Fruit fly (Drosophila melanogaster) Kc167 (cell line): ENCODE measurements around the gene Ptp61F.

ENCODE experiments used
- Myc ChIP-seq: fragments of >200 bp; optimal IDR thresholded peaks from 2 replicates; lab custom pipeline; 2017; ENCODE audit warnings: missing external identifiers
- h ChIP-seq: fragments of >200 bp; optimal IDR thresholded peaks from 3 replicates; lab custom pipeline; 2018; ENCODE audit warnings: missing external identifiers
- psq ChIP-seq: fragments of >200 bp; optimal IDR thresholded peaks from 2 replicates; lab custom pipeline; 2017; ENCODE audit warnings: missing external identifiers
- ttk ChIP-seq: sonication (Bioruptor generic); optimal IDR thresholded peaks from 2 replicates; lab custom pipeline; 2017; ENCODE audit warnings: missing external identifiers

DNA sequence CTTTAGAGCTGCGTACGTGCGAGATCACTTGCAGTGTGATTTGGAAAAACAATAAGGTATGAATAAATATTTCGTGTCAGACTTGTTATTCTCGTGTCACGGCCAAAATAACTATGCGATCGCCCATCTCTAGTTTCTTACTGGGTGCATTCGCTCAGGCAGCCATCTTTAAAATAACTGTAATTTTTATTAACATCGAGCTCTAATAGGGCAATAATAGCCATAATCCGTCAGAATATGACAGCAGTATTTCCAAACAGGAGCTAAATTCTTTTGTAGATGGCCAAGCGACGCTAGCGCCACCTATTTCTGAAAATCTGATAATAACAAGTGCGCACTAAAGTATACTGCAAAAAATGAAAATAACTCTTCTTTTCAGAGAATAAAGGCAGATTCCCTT, 123.0 kb downstream of the Ptp61F start:
- TF ChIP-seq Myc (lab: Kevin White, UChicago): no peak
- TF ChIP-seq ttk (lab: Kevin White, UChicago): no peak
- TF ChIP-seq psq: no peak
- no peak for TF ChIP-seq h (lab: Kevin White, UChicago)
